Worm (Caenorhabditis elegans): ENCODE results near the gene F52E1.9.

DNA sequence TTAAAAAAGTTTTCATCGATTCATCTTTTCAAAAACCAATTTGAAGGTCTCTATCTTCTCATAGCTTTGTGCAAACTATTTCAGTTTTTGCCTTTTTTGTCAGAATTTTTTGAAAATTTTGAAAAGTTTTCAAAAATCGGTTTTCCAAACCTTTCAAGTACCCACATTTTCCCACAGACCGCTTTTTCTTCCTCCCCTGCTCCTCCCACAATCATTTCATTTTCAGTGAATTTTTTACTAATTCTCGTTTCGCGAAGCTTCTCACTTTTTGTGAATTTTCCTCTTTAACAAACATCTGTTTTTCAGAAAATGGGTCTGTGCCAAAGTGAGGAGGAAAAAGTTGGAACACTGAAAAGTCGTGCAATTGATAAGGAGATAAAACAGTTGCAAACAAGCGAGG lies 31.8 kb downstream of the F52E1.9 start, which contains the start of gene gpa-2:
- TF ChIP-seq unc-62 (GFP tag; optimal IDR thresholded peaks at IDR 0.05 in 1 of 2) (no peak), unc-62 (tag; optimal IDR thresholded peaks at IDR 0.05) (no peak), jun-1 (tag; optimal IDR thresholded peaks at IDR 0.05) (no peak), daf-19 (GFP tag; conservative IDR thresholded peaks at IDR 0.05) (no peak), nhr-77 (tag; optimal IDR thresholded peaks at IDR 0.05) (no peak), ztf-11 (tag; optimal IDR thresholded peaks at IDR 0.05) (no peak), lin-15B (tag; optimal IDR thresholded peaks at IDR 0.05) (no peak), ces-1 (GFP tag; optimal IDR thresholded peaks at IDR 0.05) (no peak), ZK546.5 (tag; optimal IDR thresholded peaks at IDR 0.05) (no peak), fkh-10 (GFP tag; optimal IDR thresholded peaks at IDR 0.05) (no peak), aly-2 (tag; optimal IDR thresholded peaks at IDR 0.05) (no peak)
